Worm (Caenorhabditis elegans): Measurements from ENCODE around the gene osm-12.

osm-12 gene

ce11 chrIII:12233493-12233892 is 31.2 kb upstream of the osm-12 start:
- TF ChIP-seq flt-1 (GFP tag; IDR thresholded peaks at IDR 0.05) (no peak), ama-1 (optimal IDR thresholded peaks at IDR 0.05) (no peak), tra-4 (tag; optimal IDR thresholded peaks at IDR 0.05) (no peak), tbx-37 (GFP tag; conservative IDR thresholded peaks at IDR 0.05) (no peak), B0310.2 (tag; optimal IDR thresholded peaks at IDR 0.05) (no peak), hnd-1 (tag; optimal IDR thresholded peaks at IDR 0.05) (no peak), F13C5.2 (tag; optimal IDR thresholded peaks at IDR 0.05) (no peak), ceh-36 (tag; optimal IDR thresholded peaks at IDR 0.05) (no peak), hmg-4 (GFP tag; optimal IDR thresholded peaks at IDR 0.05) (no peak), ets-7 (tag; optimal IDR thresholded peaks at IDR 0.05) (no peak), tbx-11 (GFP tag; IDR thresholded peaks at IDR 0.05) (no peak), ceh-13 (GFP tag; optimal IDR thresholded peaks at IDR 0.05) (no peak), sea-1 (GFP tag; conservative IDR thresholded peaks at IDR 0.05) (no peak), hmbx-1 (tag; optimal IDR thresholded peaks at IDR 0.05) (no peak), scrt-1 (GFP tag; IDR thresholded peaks at IDR 0.05) (no peak), aly-1 (tag; optimal IDR thresholded peaks at IDR 0.05) (no peak), pes-1 (GFP tag; IDR thresholded peaks at IDR 0.05) (no peak)

ce11 chrIII:12231539-12231938 is 29.2 kb upstream of the osm-12 start:
- TF ChIP-seq ceh-36 (tag; optimal IDR thresholded peaks at IDR 0.05), result no peak
- no peak for TF ChIP-seq sea-1 (GFP tag; conservative IDR thresholded peaks at IDR 0.05)
- no peak for TF ChIP-seq flt-1 (GFP tag; IDR thresholded peaks at IDR 0.05)
- no peak for TF ChIP-seq scrt-1 (GFP tag; IDR thresholded peaks at IDR 0.05)
- no peak for TF ChIP-seq B0310.2 (tag; optimal IDR thresholded peaks at IDR 0.05)
- TF ChIP-seq hmg-4 (GFP tag; optimal IDR thresholded peaks at IDR 0.05), result no peak
- no peak for TF ChIP-seq ets-7 (tag; optimal IDR thresholded peaks at IDR 0.05)
- TF ChIP-seq ceh-13 (GFP tag; optimal IDR thresholded peaks at IDR 0.05), result no peak
- TF ChIP-seq tbx-11 (GFP tag; IDR thresholded peaks at IDR 0.05), result no peak
- no peak for TF ChIP-seq pes-1 (GFP tag; IDR thresholded peaks at IDR 0.05)
- TF ChIP-seq ama-1 (optimal IDR thresholded peaks at IDR 0.05), result no peak
- no peak for TF ChIP-seq hmbx-1 (tag; optimal IDR thresholded peaks at IDR 0.05)
- TF ChIP-seq tbx-37 (GFP tag; conservative IDR thresholded peaks at IDR 0.05), result no peak

- TF ChIP-seq ceh-36 (tag; optimal IDR thresholded peaks at IDR 0.05) (peak; percentile 92), tra-4 (tag; optimal IDR thresholded peaks at IDR 0.05) (no peak), ets-7 (tag; optimal IDR thresholded peaks at IDR 0.05) (no peak), tbx-37 (GFP tag; conservative IDR thresholded peaks at IDR 0.05) (no peak), aly-1 (tag; optimal IDR thresholded peaks at IDR 0.05) (no peak)
These were observed 27.9 kb upstream of the osm-12 start for ce11 chrIII:12230195-12230594.

- TF ChIP-seq tra-4 (tag; optimal IDR thresholded peaks at IDR 0.05) (no peak), ceh-36 (tag; optimal IDR thresholded peaks at IDR 0.05) (no peak), B0310.2 (tag; optimal IDR thresholded peaks at IDR 0.05) (no peak), sea-1 (GFP tag; conservative IDR thresholded peaks at IDR 0.05) (no peak), ets-7 (tag; optimal IDR thresholded peaks at IDR 0.05) (no peak), pes-1 (GFP tag; IDR thresholded peaks at IDR 0.05) (no peak), F13C5.2 (tag; optimal IDR thresholded peaks at IDR 0.05) (no peak), hnd-1 (tag; optimal IDR thresholded peaks at IDR 0.05) (no peak), tbx-11 (GFP tag; IDR thresholded peaks at IDR 0.05) (no peak), tbx-37 (GFP tag; conservative IDR thresholded peaks at IDR 0.05) (no peak), ama-1 (optimal IDR thresholded peaks at IDR 0.05) (no peak), hmg-4 (GFP tag; optimal IDR thresholded peaks at IDR 0.05) (no peak), flt-1 (GFP tag; IDR thresholded peaks at IDR 0.05) (no peak), hmbx-1 (tag; optimal IDR thresholded peaks at IDR 0.05) (no peak)
These were observed 25.6 kb upstream of the osm-12 start for ce11 chrIII:12227935-12228334.

ce11 chrIII:12226089-12226682 is 23.8 kb upstream of the osm-12 start, which contains the start of the genes Y75B8A.18 and Y75B8A.19:
Gene Y75B8A.18, minus strand, starts transcription at chrIII:12226230.
Gene Y75B8A.19, plus strand, starts transcription at chrIII:12226632.
- no peak for TF ChIP-seq F13C5.2 (tag; optimal IDR thresholded peaks at IDR 0.05)
- TF ChIP-seq ama-1 (optimal IDR thresholded peaks at IDR 0.05), result no peak
- TF ChIP-seq tbx-37 (GFP tag; conservative IDR thresholded peaks at IDR 0.05), result no peak
- no peak for TF ChIP-seq pes-1 (GFP tag; IDR thresholded peaks at IDR 0.05)
- TF ChIP-seq B0310.2 (tag; optimal IDR thresholded peaks at IDR 0.05), result no peak
- no peak for TF ChIP-seq sea-1 (GFP tag; conservative IDR thresholded peaks at IDR 0.05)
- TF ChIP-seq ets-7 (tag; optimal IDR thresholded peaks at IDR 0.05), result no peak
- TF ChIP-seq tra-4 (tag; optimal IDR thresholded peaks at IDR 0.05), result no peak
- TF ChIP-seq tbx-11 (GFP tag; IDR thresholded peaks at IDR 0.05), result no peak
- TF ChIP-seq scrt-1 (GFP tag; IDR thresholded peaks at IDR 0.05), result no peak
- TF ChIP-seq ceh-36 (tag; optimal IDR thresholded peaks at IDR 0.05), result no peak
- no peak for TF ChIP-seq ceh-13 (GFP tag; optimal IDR thresholded peaks at IDR 0.05)
- no peak for TF ChIP-seq flt-1 (GFP tag; IDR thresholded peaks at IDR 0.05)
- no peak for TF ChIP-seq hmg-4 (GFP tag; optimal IDR thresholded peaks at IDR 0.05)
- TF ChIP-seq hmbx-1 (tag; optimal IDR thresholded peaks at IDR 0.05), result no peak
- no peak for TF ChIP-seq aly-1 (tag; optimal IDR thresholded peaks at IDR 0.05)
- no peak for TF ChIP-seq hnd-1 (tag; optimal IDR thresholded peaks at IDR 0.05)

ce11 chrIII:12225234-12225633 is 22.9 kb upstream of the osm-12 start, which contains the start of gene gmn-1:
Gene gmn-1, minus strand, starts transcription at chrIII:12225331.
- TF ChIP-seq pes-1 (GFP tag; IDR thresholded peaks at IDR 0.05), result peak; percentile 13; the same call in 1 of the 2 replicates
- TF ChIP-seq tbx-11 (GFP tag; IDR thresholded peaks at IDR 0.05), result no peak

- no peak for TF ChIP-seq tbx-11 (GFP tag; IDR thresholded peaks at IDR 0.05)
- no peak for TF ChIP-seq aly-1 (tag; optimal IDR thresholded peaks at IDR 0.05)
- no peak for TF ChIP-seq tbx-37 (GFP tag; conservative IDR thresholded peaks at IDR 0.05)
- no peak for TF ChIP-seq sea-1 (GFP tag; conservative IDR thresholded peaks at IDR 0.05)
- TF ChIP-seq tra-4 (tag; optimal IDR thresholded peaks at IDR 0.05), result no peak
- TF ChIP-seq hmbx-1 (tag; optimal IDR thresholded peaks at IDR 0.05), result no peak
These were observed 20.9 kb upstream of the osm-12 start for ce11 chrIII:12223208-12223607.

ce11 chrIII:12221452-12221851 is 19.1 kb upstream of the osm-12 start:
- TF ChIP-seq ceh-13 (GFP tag; optimal IDR thresholded peaks at IDR 0.05) (no peak), ceh-36 (tag; optimal IDR thresholded peaks at IDR 0.05) (no peak), tra-4 (tag; optimal IDR thresholded peaks at IDR 0.05) (no peak), tbx-37 (GFP tag; conservative IDR thresholded peaks at IDR 0.05) (no peak), F13C5.2 (tag; optimal IDR thresholded peaks at IDR 0.05) (no peak), hnd-1 (tag; optimal IDR thresholded peaks at IDR 0.05) (no peak), hmg-4 (GFP tag; optimal IDR thresholded peaks at IDR 0.05) (no peak), sea-1 (GFP tag; conservative IDR thresholded peaks at IDR 0.05) (no peak)
